Worm (Caenorhabditis elegans) whole organism, mixed stage, embryonic: ENCODE results near the gene ZK1307.9.

Experiments
- M03D4.4 ChIP-seq: sonication (generic microtip); optimal IDR thresholded peaks from 2 replicates; lab custom pipeline; 2017; ENCODE audit warnings: mild to moderate bottlenecking, missing genetic modification characterization, missing compliant biosample characterization
- bed-3 ChIP-seq: fragments of 200-800 bp; sonication (Bioruptor generic); optimal IDR thresholded peaks from 3 replicates; lab custom pipeline; 2018; ENCODE audit warnings: mild to moderate bottlenecking, missing genetic modification characterization, moderate library complexity, missing compliant biosample characterization
- blmp-1 ChIP-seq: fragments of 150-350 bp; optimal IDR thresholded peaks from 2 replicates; lab custom pipeline; 2014; ENCODE audit warnings: missing biosample characterization, missing genetic modification characterization
- ceh-39 ChIP-seq: fragments of 150-350 bp; optimal IDR thresholded peaks from 2 replicates; lab custom pipeline; 2014; ENCODE audit warnings: missing biosample characterization, missing genetic modification characterization
- ceh-43 ChIP-seq: fragments of 200-800 bp; sonication (Bioruptor generic); optimal IDR thresholded peaks from 2 replicates; lab custom pipeline; 2018; ENCODE audit warnings: mild to moderate bottlenecking, missing genetic modification characterization, moderate library complexity, missing compliant biosample characterization
- ces-1 ChIP-seq: fragments of 150-350 bp; optimal IDR thresholded peaks from 2 replicates; lab custom pipeline; 2014; ENCODE audit warnings: missing biosample characterization, missing genetic modification reagents, missing genetic modification characterization
- cnd-1 ChIP-seq: fragments of 200-800 bp; sonication (Bioruptor generic); optimal IDR thresholded peaks from 2 replicates; lab custom pipeline; 2018; ENCODE audit warnings: mild to moderate bottlenecking, missing genetic modification characterization, missing compliant biosample characterization
- drap-1 ChIP-seq: fragments of 200-800 bp; sonication (Bioruptor generic); optimal IDR thresholded peaks from 3 replicates; lab custom pipeline; 2018; ENCODE audit warnings: mild to moderate bottlenecking, missing genetic modification characterization, missing compliant biosample characterization
- elt-1 ChIP-seq: sonication (generic microtip); optimal IDR thresholded peaks from 2 replicates; lab custom pipeline; 2017; ENCODE audit warnings: missing genetic modification characterization, mild to moderate bottlenecking, missing compliant biosample characterization, antibody characterized with exemption, moderate library complexity, borderline replicate concordance; ENCODE audit not compliant: insufficient read depth
- elt-3 ChIP-seq: fragments of 150-350 bp; optimal IDR thresholded peaks from 2 replicates; lab custom pipeline; 2014; ENCODE audit warnings: missing biosample characterization, missing genetic modification characterization
- flh-1 ChIP-seq: fragments of 200-800 bp; sonication (Bioruptor generic); optimal IDR thresholded peaks from 2 replicates; lab custom pipeline; 2018; ENCODE audit warnings: mild to moderate bottlenecking, missing genetic modification characterization, moderate library complexity, missing compliant biosample characterization
- ham-2 ChIP-seq: fragments of 200-800 bp; sonication (Bioruptor generic); optimal IDR thresholded peaks from 2 replicates; lab custom pipeline; 2018; ENCODE audit warnings: mild to moderate bottlenecking, missing genetic modification characterization, missing compliant biosample characterization
- hlh-1 ChIP-seq: fragments of 150-350 bp; optimal IDR thresholded peaks from 2 replicates; lab custom pipeline; 2014; ENCODE audit warnings: missing biosample characterization, missing genetic modification reagents, missing genetic modification characterization
- lin-13 ChIP-seq: fragments of 150-350 bp; optimal IDR thresholded peaks from 2 replicates; lab custom pipeline; 2014; ENCODE audit warnings: missing biosample characterization, missing genetic modification characterization
- lin-32 ChIP-seq: fragments of 200-800 bp; sonication (Bioruptor generic); optimal IDR thresholded peaks from 2 replicates; lab custom pipeline; 2018; ENCODE audit warnings: mild to moderate bottlenecking, missing genetic modification characterization, missing compliant biosample characterization
- lsy-2 ChIP-seq: fragments of 150-350 bp; optimal IDR thresholded peaks from 2 replicates; lab custom pipeline; 2014; ENCODE audit warnings: missing biosample characterization, missing genetic modification characterization
- mab-5 ChIP-seq: fragments of 150-350 bp; optimal IDR thresholded peaks from 2 replicates; lab custom pipeline; 2014; ENCODE audit warnings: missing biosample characterization, missing genetic modification characterization
- mep-1 ChIP-seq: fragments of 150-350 bp; optimal IDR thresholded peaks from 2 replicates; lab custom pipeline; 2017; ENCODE audit warnings: missing biosample characterization, missing genetic modification reagents, missing genetic modification characterization, inconsistent platforms
- nhr-12 ChIP-seq: fragments of 150-350 bp; optimal IDR thresholded peaks from 2 replicates; lab custom pipeline; 2014; ENCODE audit warnings: missing biosample characterization, missing genetic modification characterization
- nhr-2 ChIP-seq: fragments of 150-350 bp; optimal IDR thresholded peaks from 2 replicates; lab custom pipeline; 2014; ENCODE audit warnings: missing biosample characterization, missing genetic modification characterization
- nhr-237 ChIP-seq: fragments of 150-350 bp; optimal IDR thresholded peaks from 2 replicates; lab custom pipeline; 2014; ENCODE audit warnings: missing biosample characterization, missing genetic modification characterization
- nhr-28 ChIP-seq: fragments of 150-350 bp; optimal IDR thresholded peaks from 2 replicates; lab custom pipeline; 2014; ENCODE audit warnings: missing biosample characterization, missing genetic modification characterization
- nhr-76 ChIP-seq: sonication (generic microtip); optimal IDR thresholded peaks from 2 replicates; lab custom pipeline; 2017; ENCODE audit warnings: missing biosample characterization, missing genetic modification characterization
- pha-4 ChIP-seq: fragments of 150-350 bp; optimal IDR thresholded peaks from 2 replicates; lab custom pipeline; 2018; ENCODE audit warnings: missing biosample characterization, missing genetic modification reagents, missing genetic modification characterization
- sem-2 ChIP-seq: fragments of 200-800 bp; sonication (Bioruptor generic); optimal IDR thresholded peaks from 2 replicates; lab custom pipeline; 2018; ENCODE audit warnings: mild to moderate bottlenecking, missing genetic modification characterization, missing compliant biosample characterization
- snpc-4 ChIP-seq: fragments of 150-350 bp; optimal IDR thresholded peaks from 2 replicates; lab custom pipeline; 2014; ENCODE audit warnings: missing biosample characterization, missing genetic modification characterization
- sptf-1 ChIP-seq: sonication (generic microtip); optimal IDR thresholded peaks from 2 replicates; lab custom pipeline; 2017; ENCODE audit warnings: mild to moderate bottlenecking, missing genetic modification characterization, moderate library complexity, missing compliant biosample characterization
- tbx-8 ChIP-seq: fragments of 200-800 bp; sonication (Bioruptor generic); optimal IDR thresholded peaks from 2 replicates; lab custom pipeline; 2018; ENCODE audit warnings: mild to moderate bottlenecking, missing genetic modification characterization, moderate library complexity, missing compliant biosample characterization
- unc-120 ChIP-seq: sonication (generic microtip); optimal IDR thresholded peaks from 2 replicates; lab custom pipeline; 2017; ENCODE audit warnings: missing genetic modification characterization, missing compliant biosample characterization; ENCODE audit not compliant: poor library complexity, severe bottlenecking
- unc-39 ChIP-seq: fragments of 150-350 bp; optimal IDR thresholded peaks from 2 replicates; lab custom pipeline; 2014; ENCODE audit warnings: missing biosample characterization, missing genetic modification characterization
- unc-62 ChIP-seq: fragments of 150-350 bp; optimal IDR thresholded peaks from 2 replicates; lab custom pipeline; 2014; ENCODE audit warnings: missing biosample characterization, missing genetic modification reagents, missing genetic modification characterization
- zip-8 ChIP-seq: fragments of 150-350 bp; optimal IDR thresholded peaks from 2 replicates; lab custom pipeline; 2014; ENCODE audit warnings: missing biosample characterization, missing genetic modification characterization
- ztf-11 ChIP-seq: fragments of 150-350 bp; optimal IDR thresholded peaks from 2 replicates; lab custom pipeline; 2014; ENCODE audit warnings: missing biosample characterization, missing genetic modification characterization

ZK1307.9 gene

DNA sequence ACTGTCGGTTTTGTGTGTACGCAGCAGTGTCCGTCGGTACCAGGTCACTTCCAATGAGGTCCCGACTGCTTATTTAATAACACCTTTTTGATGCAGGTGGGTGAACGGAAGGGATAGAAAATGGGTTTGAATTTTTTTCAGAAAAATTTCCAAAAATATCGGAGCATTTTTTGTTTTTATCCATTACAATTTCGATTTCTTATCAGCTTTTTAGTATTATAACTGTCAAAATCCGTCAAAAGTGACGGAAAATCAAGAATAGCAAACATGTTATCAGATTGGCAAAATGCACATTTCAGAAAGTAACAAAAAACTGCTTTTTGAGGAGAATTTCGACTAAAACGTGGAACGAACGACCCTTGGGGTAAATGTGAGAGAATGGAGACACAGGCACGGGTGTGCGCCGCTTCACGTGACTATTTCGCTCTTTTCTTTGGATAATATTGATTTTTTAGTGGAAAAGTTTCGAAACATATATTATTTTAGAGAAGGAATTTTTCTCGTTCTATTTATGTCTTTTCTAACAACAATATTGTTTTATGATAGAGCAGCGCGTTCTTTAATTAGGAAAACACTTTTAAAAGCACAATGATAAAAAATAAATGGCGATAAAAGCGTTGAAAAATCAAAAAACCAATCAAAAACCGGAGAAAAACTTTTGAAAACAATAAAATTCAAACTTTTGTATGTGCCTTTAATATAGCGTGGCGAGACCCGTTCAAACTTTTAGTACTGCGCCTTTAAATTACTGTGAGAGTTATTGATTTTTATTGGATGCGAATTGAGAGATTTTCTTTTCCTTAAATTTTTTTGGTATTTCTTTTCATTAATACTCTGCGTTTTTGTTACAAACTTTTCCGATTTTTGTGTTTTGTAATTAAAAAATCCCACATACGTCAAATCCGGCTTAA is 2.1 kb upstream of the ZK1307.9 start, which contains the start of gene sqv-8:
TSS of gene sqv-8 (plus strand) at position 51 of the 911 bp plus-strand sequence.
- peak; percentile 66 for TF ChIP-seq nhr-2 (tag; lab: Kevin White, UChicago)
- TF ChIP-seq ztf-11 (tag; lab: Kevin White, UChicago), result no peak
- no peak for TF ChIP-seq unc-62 (GFP tag; lab: Kevin White, UChicago)
- no peak for TF ChIP-seq snpc-4
- TF ChIP-seq sptf-1, result no peak
- TF ChIP-seq cnd-1 (tag; lab: Kevin White, UChicago), result no peak
- no peak for TF ChIP-seq mep-1 (tag; lab: Kevin White, UChicago)

DNA sequence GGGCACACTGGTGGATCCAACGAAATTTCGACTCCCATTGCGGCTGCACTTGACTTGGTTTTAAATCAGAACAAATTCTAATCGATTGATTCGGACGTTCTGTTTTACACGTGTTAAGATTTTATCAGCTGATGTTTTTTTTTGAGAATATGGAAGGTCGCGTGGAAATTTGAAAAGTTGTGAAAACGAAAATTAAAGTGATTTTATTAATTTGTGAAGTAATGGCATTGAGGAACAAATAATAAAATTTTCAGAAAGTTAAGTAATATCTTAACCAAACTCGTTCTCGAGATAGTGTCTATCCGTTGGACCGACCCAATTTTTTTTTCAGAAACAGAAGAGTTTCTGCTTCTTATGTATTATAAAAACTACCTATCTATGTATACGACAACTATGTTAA is 2.4 kb downstream of the ZK1307.9 start, which contains the start of gene ZK1307.4:
TSS of gene ZK1307.4 (minus strand) at position 101 of the 400 bp plus-strand sequence.
- no peak for TF ChIP-seq elt-1 (tag; lab: Kevin White, UChicago)
- no peak for TF ChIP-seq unc-62 (GFP tag; lab: Kevin White, UChicago)
- no peak for TF ChIP-seq sem-2 (GFP tag; lab: Kevin White, UChicago)
- TF ChIP-seq ztf-11 (tag; lab: Kevin White, UChicago), result no peak
- no peak for TF ChIP-seq unc-39 (tag; lab: Kevin White, UChicago)
- no peak for TF ChIP-seq blmp-1 (tag; lab: Kevin White, UChicago)
- TF ChIP-seq flh-1 (GFP tag; lab: Kevin White, UChicago), result no peak
- TF ChIP-seq ceh-39 (tag; lab: Kevin White, UChicago), result no peak
- no peak for TF ChIP-seq hlh-1
- no peak for TF ChIP-seq snpc-4
- no peak for TF ChIP-seq nhr-2 (tag; lab: Kevin White, UChicago)
- TF ChIP-seq ces-1 (GFP tag; lab: Kevin White, UChicago), result no peak

DNA sequence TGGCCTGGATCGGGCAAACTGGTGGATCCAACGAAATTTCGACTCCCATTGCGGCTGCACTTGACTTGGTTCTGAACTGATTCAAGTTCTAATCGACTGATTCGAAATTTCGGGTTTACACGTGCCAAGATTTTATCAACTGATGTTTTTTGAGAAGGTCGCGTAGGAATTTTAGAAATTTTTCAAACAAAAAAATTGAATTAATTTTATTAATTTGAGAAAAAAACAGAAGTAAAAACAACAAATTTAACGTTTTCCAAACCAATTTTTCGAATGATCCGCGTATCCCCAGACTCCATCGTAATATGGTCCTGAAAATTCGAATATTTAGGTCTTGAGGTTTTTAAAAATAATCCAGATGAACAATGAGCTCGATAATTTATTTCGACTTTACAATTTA is 3.6 kb downstream of the ZK1307.9 start, which contains the start of gene ZK1307.3:
TSS of gene ZK1307.3 (minus strand) at position 101 of the 400 bp plus-strand sequence.
- TF ChIP-seq pha-4 (tag; lab: Kevin White, UChicago) (no peak), ham-2 (GFP tag; lab: Kevin White, UChicago) (no peak), hlh-1 (no peak), zip-8 (tag; lab: Kevin White, UChicago) (no peak), cnd-1 (tag; lab: Kevin White, UChicago) (no peak), nhr-28 (tag; lab: Kevin White, UChicago) (no peak), blmp-1 (tag; lab: Kevin White, UChicago) (no peak), ces-1 (GFP tag; lab: Kevin White, UChicago) (no peak), ceh-43 (GFP tag; lab: Kevin White, UChicago) (no peak), elt-3 (tag; lab: Kevin White, UChicago) (no peak), sptf-1 (no peak), lsy-2 (no peak), flh-1 (GFP tag; lab: Kevin White, UChicago) (no peak), ceh-39 (tag; lab: Kevin White, UChicago) (no peak), sem-2 (GFP tag; lab: Kevin White, UChicago) (no peak), tbx-8 (GFP tag; lab: Kevin White, UChicago) (no peak), M03D4.4 (tag; lab: Kevin White, UChicago) (no peak), mep-1 (tag; lab: Kevin White, UChicago) (no peak), lin-13 (tag; lab: Kevin White, UChicago) (no peak), unc-39 (tag; lab: Kevin White, UChicago) (no peak)

DNA sequence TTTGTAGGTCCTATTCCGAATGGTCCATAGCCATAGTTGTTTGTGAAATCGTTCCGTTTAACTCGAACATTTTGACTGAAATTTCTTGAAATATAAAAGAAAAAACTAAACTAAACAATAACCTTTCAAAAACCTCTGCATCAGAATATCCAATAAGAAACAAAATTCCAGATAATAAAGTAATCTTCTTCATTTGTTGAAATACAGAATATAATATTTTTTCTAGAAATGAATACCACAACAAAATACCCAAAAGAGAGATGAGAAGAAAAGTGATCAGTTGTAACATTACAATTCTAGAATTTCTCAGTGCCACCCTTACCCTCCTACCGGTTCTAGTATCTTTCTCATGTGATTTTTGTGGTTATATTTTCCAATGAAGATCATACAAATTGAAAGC is 4.4 kb downstream of the ZK1307.9 start, which contains the start of gene ZK1307.2:
TSS of gene ZK1307.2 (minus strand) at position 274 of the 400 bp plus-strand sequence.
- no peak for TF ChIP-seq unc-62 (GFP tag; lab: Kevin White, UChicago)
- no peak for TF ChIP-seq bed-3 (GFP tag; lab: Kevin White, UChicago)
- no peak for TF ChIP-seq unc-120 (tag; lab: Kevin White, UChicago)
- TF ChIP-seq nhr-2 (tag; lab: Kevin White, UChicago), result no peak
- no peak for TF ChIP-seq nhr-28 (tag; lab: Kevin White, UChicago)
- TF ChIP-seq ham-2 (GFP tag; lab: Kevin White, UChicago), result no peak
- no peak for TF ChIP-seq mab-5
- no peak for TF ChIP-seq lin-32 (GFP tag; lab: Kevin White, UChicago)
- TF ChIP-seq drap-1, result no peak
- TF ChIP-seq blmp-1 (tag; lab: Kevin White, UChicago), result no peak
- TF ChIP-seq nhr-12 (tag; lab: Kevin White, UChicago), result no peak
- TF ChIP-seq lin-13 (tag; lab: Kevin White, UChicago), result no peak
- TF ChIP-seq nhr-237, result no peak
- no peak for TF ChIP-seq nhr-76
- TF ChIP-seq zip-8 (tag; lab: Kevin White, UChicago), result no peak
- TF ChIP-seq snpc-4, result no peak
- no peak for TF ChIP-seq ces-1 (GFP tag; lab: Kevin White, UChicago)
